Worm (Caenorhabditis elegans) whole organism, L1 larva: ENCODE results near the gene T22D1.18.

ENCODE experiments used
- Y116A8C.19 ChIP-seq: sonication (generic microtip); optimal IDR thresholded peaks from 2 replicates; lab custom pipeline; 2016; ENCODE audit warnings: missing compliant biosample characterization, missing genetic modification characterization, borderline replicate concordance
- aha-1 ChIP-seq: fragments of 150-350 bp; optimal IDR thresholded peaks from 2 replicates; lab custom pipeline; 2014; ENCODE audit warnings: missing biosample characterization, missing genetic modification characterization
- blmp-1 ChIP-seq: fragments of 150-350 bp; optimal IDR thresholded peaks from 2 replicates; lab custom pipeline; 2014; ENCODE audit warnings: missing biosample characterization, missing genetic modification characterization
- ceh-63 ChIP-seq: fragments of 200-800 bp; sonication (Bioruptor generic); optimal IDR thresholded peaks from 2 replicates; lab custom pipeline; 2018; ENCODE audit warnings: mild to moderate bottlenecking, missing genetic modification characterization, missing compliant biosample characterization
- ceh-82 ChIP-seq, 3 experiments: fragments of 150-350 bp in 1 of 3; sonication (generic microtip) in 2 of 3; optimal IDR thresholded peaks; 2 replicates each; lab custom pipeline; 2014 to 2017; ENCODE audit warnings: missing biosample characterization in 3 of 3, missing genetic modification characterization in 3 of 3
- ceh-88 ChIP-seq: fragments of 200-800 bp; sonication (Bioruptor generic); IDR thresholded peaks from 2 replicates; pipeline ENCODE4 v1.3.6; 2022; ENCODE audit warnings: missing genetic modification characterization, missing compliant biosample characterization
- ceh-90 ChIP-seq: sonication (generic microtip); optimal IDR thresholded peaks from 2 replicates; lab custom pipeline; 2016; ENCODE audit warnings: missing genetic modification characterization, missing compliant biosample characterization
- ces-1 ChIP-seq: fragments of 150-350 bp; optimal IDR thresholded peaks from 2 replicates; lab custom pipeline; 2014; ENCODE audit warnings: missing biosample characterization, missing genetic modification reagents, missing genetic modification characterization
- efl-1 ChIP-seq, 4 experiments: fragments of 150-350 bp; optimal IDR thresholded peaks in 3 of 4; peaks in 1 of 4; 1 replicate in 1 of 4; 2 replicates in 3 of 4; lab custom pipeline; 2014; ENCODE audit warnings: missing biosample characterization in 2 of 4, missing genetic modification characterization in 2 of 4, missing genetic modification reagents in 2 of 4
- efl-3 ChIP-seq: fragments of 200-800 bp; sonication (Bioruptor generic); optimal IDR thresholded peaks from 2 replicates; lab custom pipeline; 2018; ENCODE audit warnings: mild to moderate bottlenecking, missing genetic modification characterization, missing compliant biosample characterization
- egl-27 ChIP-seq, 2 experiments: fragments of 150-350 bp in 1 of 2; sonication (generic microtip); optimal IDR thresholded peaks; 3 replicates each; lab custom pipeline; 2017 to 2018; ENCODE audit warnings: missing biosample characterization in 2 of 2, missing genetic modification characterization in 2 of 2, missing genetic modification reagents in 2 of 2
- elt-2 ChIP-seq: sonication (generic microtip); optimal IDR thresholded peaks from 2 replicates; lab custom pipeline; 2016; ENCODE audit warnings: missing genetic modification characterization, mild to moderate bottlenecking, inconsistent platforms, missing compliant biosample characterization, missing genetic modification reagents
- elt-3 ChIP-seq, 6 experiments: fragments of 150-350 bp in 1 of 6; sonication (generic microtip); optimal IDR thresholded peaks; 2 replicates each; lab custom pipeline; 2017 to 2018; ENCODE audit warnings: missing biosample characterization in 6 of 6, missing genetic modification characterization in 6 of 6, inconsistent platforms in 1 of 6
- ets-5 ChIP-seq: fragments of 200-800 bp; sonication (Bioruptor generic); IDR thresholded peaks from 2 replicates; pipeline ENCODE4 v1.3.6; 2022; ENCODE audit warnings: missing genetic modification characterization, missing compliant biosample characterization
- fkh-10 ChIP-seq: sonication (generic microtip); optimal IDR thresholded peaks from 2 replicates; lab custom pipeline; 2017; ENCODE audit warnings: missing biosample characterization, missing genetic modification reagents, missing genetic modification characterization
- fkh-4 ChIP-seq: sonication (generic microtip); optimal IDR thresholded peaks from 2 replicates; lab custom pipeline; 2016; ENCODE audit warnings: missing compliant biosample characterization, missing genetic modification characterization, borderline replicate concordance
- fos-1 ChIP-seq: fragments of 150-350 bp; optimal IDR thresholded peaks from 2 replicates; lab custom pipeline; 2014; ENCODE audit warnings: missing biosample characterization, missing genetic modification characterization
- grh-1 ChIP-seq: fragments of 200-800 bp; sonication (Bioruptor generic); IDR thresholded peaks from 2 replicates; pipeline ENCODE4 v1.3.6; 2022; ENCODE audit warnings: missing genetic modification reagents, missing genetic modification characterization, missing compliant biosample characterization
- hlh-17 ChIP-seq: fragments of 200-800 bp; sonication (Bioruptor generic); optimal IDR thresholded peaks from 2 replicates; lab custom pipeline; 2018; ENCODE audit warnings: missing genetic modification characterization, mild to moderate bottlenecking, missing compliant biosample characterization, moderate library complexity, borderline replicate concordance
- hpl-2 ChIP-seq: fragments of 150-350 bp; optimal IDR thresholded peaks from 2 replicates; lab custom pipeline; 2014; ENCODE audit warnings: missing biosample characterization, missing genetic modification reagents, missing genetic modification characterization
- irx-1 ChIP-seq: sonication (generic microtip); optimal IDR thresholded peaks from 2 replicates; lab custom pipeline; 2016; ENCODE audit warnings: missing genetic modification characterization, missing compliant biosample characterization
- isw-1 ChIP-seq: fragments of 200-800 bp; sonication (Bioruptor generic); IDR thresholded peaks from 2 replicates; pipeline ENCODE4 v1.3.6; 2022; ENCODE audit warnings: missing genetic modification characterization, missing compliant biosample characterization
- jun-1 ChIP-seq: fragments of 150-350 bp; optimal IDR thresholded peaks from 2 replicates; lab custom pipeline; 2014; ENCODE audit warnings: missing biosample characterization, missing genetic modification reagents, missing genetic modification characterization
- lin-15B ChIP-seq: fragments of 150-350 bp; sonication (generic microtip); optimal IDR thresholded peaks from 3 replicates; lab custom pipeline; 2014; ENCODE audit warnings: missing biosample characterization, missing genetic modification characterization
- lir-3 ChIP-seq: sonication (generic microtip); optimal IDR thresholded peaks from 2 replicates; lab custom pipeline; 2016; ENCODE audit warnings: mild to moderate bottlenecking, missing genetic modification characterization, moderate library complexity, missing compliant biosample characterization; ENCODE audit not compliant: poor library complexity
- mab-9 ChIP-seq: fragments of 200-800 bp; sonication (Bioruptor generic); IDR thresholded peaks from 2 replicates; pipeline ENCODE4 v1.3.6; 2022; ENCODE audit warnings: missing genetic modification reagents, missing genetic modification characterization, missing compliant biosample characterization
- mdl-1 ChIP-seq, 2 experiments: fragments of 150-350 bp; optimal IDR thresholded peaks; 2 replicates each; lab custom pipeline; 2014 to 2017; ENCODE audit warnings: missing biosample characterization in 2 of 2, missing genetic modification characterization in 2 of 2, inconsistent platforms in 1 of 2
- mef-2 ChIP-seq: fragments of 150-350 bp; optimal IDR thresholded peaks from 2 replicates; lab custom pipeline; 2014; ENCODE audit warnings: missing biosample characterization, missing genetic modification characterization
- nhr-11 ChIP-seq: fragments of 150-350 bp; optimal IDR thresholded peaks from 2 replicates; lab custom pipeline; 2014; ENCODE audit warnings: missing biosample characterization, missing genetic modification characterization
- nhr-19 ChIP-seq: fragments of 200-800 bp; sonication (Bioruptor generic); conservative IDR thresholded peaks from 2 replicates; pipeline ENCODE4 v1.3.6; 2022; ENCODE audit warnings: missing genetic modification characterization, missing compliant biosample characterization
- nhr-20 ChIP-seq: sonication (generic microtip); optimal IDR thresholded peaks from 2 replicates; lab custom pipeline; 2016; ENCODE audit warnings: mild to moderate bottlenecking, missing genetic modification characterization, missing compliant biosample characterization
- nhr-71 ChIP-seq: sonication (generic microtip); optimal IDR thresholded peaks from 2 replicates; lab custom pipeline; 2016; ENCODE audit warnings: mild to moderate bottlenecking, missing genetic modification characterization, moderate library complexity, missing compliant biosample characterization
- nhr-76 ChIP-seq: sonication (generic microtip); optimal IDR thresholded peaks from 2 replicates; lab custom pipeline; 2017; ENCODE audit warnings: missing biosample characterization, missing genetic modification characterization
- nhr-77 ChIP-seq: fragments of 150-350 bp; optimal IDR thresholded peaks from 2 replicates; lab custom pipeline; 2014; ENCODE audit warnings: missing biosample characterization, missing genetic modification characterization
- pax-3 ChIP-seq: fragments of 200-800 bp; sonication (Bioruptor generic); optimal IDR thresholded peaks from 2 replicates; lab custom pipeline; 2018; ENCODE audit warnings: mild to moderate bottlenecking, missing genetic modification characterization, moderate library complexity, missing compliant biosample characterization
- pqm-1 ChIP-seq: sonication (generic microtip); optimal IDR thresholded peaks from 3 replicates; lab custom pipeline; 2017; ENCODE audit warnings: missing biosample characterization, missing genetic modification characterization
- rnt-1 ChIP-seq: sonication (generic microtip); optimal IDR thresholded peaks from 2 replicates; lab custom pipeline; 2016; ENCODE audit warnings: mild to moderate bottlenecking, missing genetic modification characterization, moderate library complexity, missing compliant biosample characterization
- skn-1 ChIP-seq: fragments of 150-350 bp; optimal IDR thresholded peaks from 2 replicates; lab custom pipeline; 2014; ENCODE audit warnings: missing biosample characterization, missing genetic modification characterization
- snpc-4 ChIP-seq: fragments of 150-350 bp; optimal IDR thresholded peaks from 2 replicates; lab custom pipeline; 2014; ENCODE audit warnings: missing biosample characterization, missing genetic modification characterization
- snu-23 ChIP-seq: sonication (generic microtip); optimal IDR thresholded peaks from 2 replicates; lab custom pipeline; 2016; ENCODE audit warnings: missing genetic modification characterization, missing compliant biosample characterization
- sptf-1 ChIP-seq: fragments of 150-350 bp; optimal IDR thresholded peaks from 2 replicates; lab custom pipeline; 2014; ENCODE audit warnings: missing biosample characterization, missing genetic modification characterization
- sup-37 ChIP-seq: fragments of 200-800 bp; sonication (Bioruptor generic); optimal IDR thresholded peaks from 2 replicates; lab custom pipeline; 2018; ENCODE audit warnings: mild to moderate bottlenecking, missing genetic modification characterization, missing compliant biosample characterization
- swsn-7 ChIP-seq: sonication (generic microtip); optimal IDR thresholded peaks from 2 replicates; lab custom pipeline; 2016; ENCODE audit warnings: missing genetic modification characterization, missing compliant biosample characterization
- tlp-1 ChIP-seq: fragments of 150-350 bp; optimal IDR thresholded peaks from 2 replicates; lab custom pipeline; 2014; ENCODE audit warnings: missing biosample characterization, missing genetic modification characterization
- unc-130 ChIP-seq: fragments of 150-350 bp; optimal IDR thresholded peaks from 2 replicates; lab custom pipeline; 2017; ENCODE audit warnings: missing biosample characterization, missing genetic modification characterization, inconsistent platforms
- unc-62 ChIP-seq: fragments of 150-350 bp; optimal IDR thresholded peaks from 2 replicates; lab custom pipeline; 2014; ENCODE audit warnings: missing biosample characterization, missing genetic modification reagents, missing genetic modification characterization

T22D1.18 gene

DNA sequence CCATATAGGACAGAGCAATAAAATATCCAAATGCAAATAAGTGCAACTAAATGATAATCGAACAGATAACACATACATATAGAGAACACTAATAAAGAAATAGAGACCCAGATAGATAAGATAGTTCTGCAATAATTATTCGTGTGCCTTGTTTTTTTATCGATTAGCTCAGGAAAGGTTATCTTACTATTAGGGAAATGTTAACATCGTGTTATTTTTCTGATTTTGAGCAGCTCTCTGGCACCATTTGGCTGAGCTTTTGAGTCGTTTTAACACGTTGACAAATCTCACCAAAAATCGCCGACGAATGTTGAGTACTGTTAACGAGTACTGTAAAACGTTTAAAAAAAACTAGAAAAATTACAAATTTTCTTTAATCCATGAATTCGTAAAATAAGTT lies 8.5 kb upstream of the T22D1.18 start, which contains the start of gene cest-6:
TSS of gene cest-6 (minus strand) at position 101 of the 400 bp plus-strand sequence.
- no peak for TF ChIP-seq ces-1 (GFP tag; lab: Kevin White, UChicago)
- no peak for TF ChIP-seq fos-1 (tag; lab: Kevin White, UChicago)
- TF ChIP-seq tlp-1 (tag; lab: Kevin White, UChicago), result no peak
- TF ChIP-seq efl-3 (GFP tag; lab: Kevin White, UChicago), result no peak
- TF ChIP-seq nhr-71 (tag; lab: Kevin White, UChicago), result no peak
- TF ChIP-seq lir-3, result no peak
- TF ChIP-seq snu-23 (GFP tag; lab: Kevin White, UChicago), result no peak
- TF ChIP-seq blmp-1, result no peak
- no peak for TF ChIP-seq grh-1 (GFP tag; lab: Robert Waterston, UW)
- TF ChIP-seq, all 84 proteins: peak for 0

DNA sequence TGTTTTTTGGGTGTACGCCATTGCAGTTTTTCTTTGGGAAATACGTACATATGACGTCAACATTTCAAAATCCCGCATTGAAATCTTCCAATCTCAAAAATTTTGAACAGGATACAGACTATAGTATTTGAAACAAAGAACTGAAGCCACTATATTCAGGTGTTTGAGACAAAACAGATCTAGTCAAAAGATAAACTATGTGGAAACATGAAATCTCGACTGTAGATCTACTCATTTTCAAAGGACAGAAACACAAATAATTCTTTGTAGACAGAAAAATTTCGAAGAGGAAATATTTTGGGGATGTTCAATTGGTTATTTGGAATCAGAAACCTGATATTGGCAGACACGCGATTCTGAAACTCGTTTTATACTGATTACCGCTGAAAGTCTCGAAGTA lies 5.6 kb upstream of the T22D1.18 start:
- TF ChIP-seq ceh-90 (tag; lab: Kevin White, UChicago) (no peak), efl-1 (optimal IDR thresholded peaks at IDR 0.05; lab: Kevin White, UChicago) (no peak), efl-1 (GFP tag; optimal IDR thresholded peaks at IDR 0.05 in 1 of 2; lab: Kevin White, UChicago) (peak in 1 of 2 experiments; percentile 17)

DNA sequence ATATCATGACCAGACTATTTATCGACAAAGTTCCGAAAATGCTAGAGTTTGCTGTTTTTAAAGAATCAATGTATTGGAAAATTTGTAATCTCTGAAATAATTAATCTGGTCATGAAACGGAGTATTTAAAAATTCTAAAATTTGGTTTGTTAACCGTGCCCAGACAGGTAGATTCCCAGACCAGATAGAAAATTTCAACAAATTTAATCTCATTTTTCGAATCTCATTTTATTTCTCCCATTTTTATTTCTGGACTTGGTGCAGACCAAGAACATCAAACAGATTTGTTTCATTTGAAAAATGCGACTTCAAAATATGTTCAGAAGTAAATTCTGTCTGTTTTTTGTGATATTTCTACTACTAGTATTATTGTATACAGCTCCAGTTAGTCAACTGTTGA lies 3.1 kb upstream of the T22D1.18 start, which contains the start of gene T22D1.1:
TSS of gene T22D1.1 (plus strand) at position 301 of the 400 bp plus-strand sequence.
- TF ChIP-seq hpl-2 (GFP tag; lab: Kevin White, UChicago) (no peak), swsn-7 (tag; lab: Kevin White, UChicago) (no peak), nhr-77 (no peak), snpc-4 (no peak), ceh-63 (no peak), unc-130 (no peak), nhr-11 (tag; lab: Kevin White, UChicago) (no peak), grh-1 (GFP tag; lab: Robert Waterston, UW) (no peak), pqm-1 (tag; lab: Kevin White, UChicago) (no peak), hlh-17 (no peak), ceh-88 (no peak), ces-1 (GFP tag; lab: Kevin White, UChicago) (no peak), elt-2 (tag; lab: Kevin White, UChicago) (no peak), ceh-90 (tag; lab: Kevin White, UChicago) (no peak), mef-2 (no peak), ets-5 (no peak), skn-1 (tag; lab: Kevin White, UChicago) (no peak), sup-37 (no peak), nhr-20 (tag; lab: Kevin White, UChicago) (no peak), sptf-1 (tag; lab: Kevin White, UChicago) (no peak)
- TF ChIP-seq, all 84 proteins: peak for 0

DNA sequence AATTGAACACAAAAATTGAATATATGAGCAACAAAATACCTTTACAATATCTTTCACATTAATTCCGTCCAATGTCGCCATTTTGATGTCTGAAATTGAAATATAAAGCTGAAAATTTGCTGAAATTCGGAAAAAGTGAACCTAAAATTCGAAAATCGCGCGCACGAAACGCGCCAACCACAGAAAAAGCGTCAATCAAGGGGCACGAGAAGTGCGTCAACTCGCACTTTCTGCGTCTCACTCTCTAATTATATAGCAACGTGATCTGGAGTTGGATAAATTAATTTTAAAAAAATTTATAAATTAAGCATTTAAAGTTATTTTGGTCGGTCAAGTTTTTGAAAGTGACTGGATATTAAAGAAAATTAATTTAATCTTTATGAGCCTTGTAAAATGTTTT lies 645 bp downstream of the T22D1.18 start, which contains the start of gene ruvb-2:
TSS of gene ruvb-2 (minus strand) at position 89 of the 400 bp plus-strand sequence.
- TF ChIP-seq aha-1, result peak; percentile 4
- TF ChIP-seq fkh-4 (tag; lab: Kevin White, UChicago), result peak; percentile 60
- peak; percentile 77 to 92 (median 77) for TF ChIP-seq ceh-82 (tag; optimal IDR thresholded peaks at IDR 0.05; lab: Kevin White, UChicago)
- TF ChIP-seq nhr-19 (GFP tag; lab: Robert Waterston, UW), result peak; percentile 89
- TF ChIP-seq Y116A8C.19 (tag; lab: Kevin White, UChicago), result no peak
- peak; percentile 65 for TF ChIP-seq pax-3 (tag; lab: Kevin White, UChicago)
- peak; percentile 8 for TF ChIP-seq ceh-90 (tag; lab: Kevin White, UChicago)
- peak; percentile 69 for TF ChIP-seq fos-1 (tag; lab: Kevin White, UChicago)
- TF ChIP-seq mab-9, result peak; percentile 65; the same call in 1 of the 2 replicates
- peak; percentile 77 for TF ChIP-seq jun-1 (tag; lab: Kevin White, UChicago)
- TF ChIP-seq sptf-1 (tag; lab: Kevin White, UChicago), result no peak
- TF ChIP-seq ceh-88, result peak; percentile 54
- peak; percentile 85 for TF ChIP-seq isw-1
- TF ChIP-seq rnt-1 (tag; lab: Kevin White, UChicago), result peak; percentile 92
- no peak for TF ChIP-seq unc-62
- no peak for TF ChIP-seq egl-27 (tag; optimal IDR thresholded peaks at IDR 0.05; lab: Kevin White, UChicago)
- peak in 1 of 2 experiments; percentile 90 for TF ChIP-seq mdl-1 (tag; optimal IDR thresholded peaks at IDR 0.05; lab: Kevin White, UChicago)
- TF ChIP-seq lin-15B (tag; lab: Kevin White, UChicago), result peak; percentile 91
- peak; percentile 90 for TF ChIP-seq blmp-1
- TF ChIP-seq nhr-76 (tag; lab: Kevin White, UChicago), result no peak
- TF ChIP-seq efl-3 (GFP tag; lab: Kevin White, UChicago), result no peak
- peak; percentile 61 for TF ChIP-seq lir-3
- TF ChIP-seq elt-3 (tag; optimal IDR thresholded peaks at IDR 0.05; lab: Kevin White, UChicago), result peak in 1 of 6 experiments; percentile 85
- TF ChIP-seq mef-2, result peak; percentile 37
- peak; percentile 37 for TF ChIP-seq fkh-10 (GFP tag; lab: Kevin White, UChicago)
- peak; percentile 84 for TF ChIP-seq irx-1 (tag; lab: Kevin White, UChicago)
- peak; percentile 71 for TF ChIP-seq nhr-77
